Fruit fly (Drosophila melanogaster) whole organism: ENCODE results near the gene rgn.

Experiments
- CG8478 ChIP-seq: fragments of >200 bp; optimal IDR thresholded peaks from 2 replicates; lab custom pipeline; 2018; ENCODE audit warnings: inconsistent platforms
- Dll ChIP-seq: fragments of >200 bp; optimal IDR thresholded peaks from 2 replicates; lab custom pipeline; 2017
- EcR ChIP-seq, 2 experiments: fragments of >200 bp; optimal IDR thresholded peaks; 2 replicates each; lab custom pipeline; 2017; ENCODE audit warnings: missing biosample characterization in 2 of 2, missing genetic modification characterization in 2 of 2, missing genetic modification reagents in 2 of 2
- pan ChIP-seq: fragments of >200 bp; optimal IDR thresholded peaks from 2 replicates; lab custom pipeline; 2017
- psq ChIP-seq: fragments of >200 bp; optimal IDR thresholded peaks from 2 replicates; lab custom pipeline; 2017
- usp ChIP-seq: fragments of >200 bp; optimal IDR thresholded peaks from 2 replicates; lab custom pipeline; 2017; ENCODE audit warnings: missing biosample characterization, missing genetic modification characterization, mixed read lengths

The rgn gene

dm6 chr3L:21363926-21364537, 18.3 kb upstream of the rgn start:
- no peak for TF ChIP-seq EcR (GFP tag; optimal IDR thresholded peaks at IDR 0.05; lab: Kevin White, UChicago)
- TF ChIP-seq psq, result no peak
- TF ChIP-seq usp (GFP tag; lab: Kevin White, UChicago), result no peak
- no peak for TF ChIP-seq pan (lab: Kevin White, UChicago)
- TF ChIP-seq Dll (lab: Kevin White, UChicago), result no peak
- TF ChIP-seq CG8478 (lab: Kevin White, UChicago), result no peak

- no peak for TF ChIP-seq usp (GFP tag; lab: Kevin White, UChicago)
- no peak for TF ChIP-seq pan (lab: Kevin White, UChicago)
- TF ChIP-seq EcR (GFP tag; optimal IDR thresholded peaks at IDR 0.05; lab: Kevin White, UChicago), result no peak
- TF ChIP-seq Dll (lab: Kevin White, UChicago), result no peak
- no peak for TF ChIP-seq CG8478 (lab: Kevin White, UChicago)
These were observed 11.1 kb upstream of the rgn start for dm6 chr3L:21371230-21371629.

dm6 chr3L:21380126-21380525, 2.2 kb upstream of the rgn start:
- TF ChIP-seq EcR (GFP tag; optimal IDR thresholded peaks at IDR 0.05; lab: Kevin White, UChicago) (no peak), pan (lab: Kevin White, UChicago) (no peak), usp (GFP tag; lab: Kevin White, UChicago) (no peak), psq (no peak), Dll (lab: Kevin White, UChicago) (no peak), CG8478 (lab: Kevin White, UChicago) (no peak)

- no peak for TF ChIP-seq psq
- no peak for TF ChIP-seq EcR (GFP tag; optimal IDR thresholded peaks at IDR 0.05; lab: Kevin White, UChicago)
- no peak for TF ChIP-seq usp (GFP tag; lab: Kevin White, UChicago)
- TF ChIP-seq CG8478 (lab: Kevin White, UChicago), result no peak
- TF ChIP-seq Dll (lab: Kevin White, UChicago), result no peak
- TF ChIP-seq pan (lab: Kevin White, UChicago), result no peak
These were observed 1.6 kb upstream of the rgn start for dm6 chr3L:21380581-21381175.

dm6 chr3L:21381746-21382145, 555 bp upstream of the rgn start:
- no peak for TF ChIP-seq EcR (GFP tag; optimal IDR thresholded peaks at IDR 0.05; lab: Kevin White, UChicago)
- no peak for TF ChIP-seq Dll (lab: Kevin White, UChicago)
- no peak for TF ChIP-seq CG8478 (lab: Kevin White, UChicago)
- no peak for TF ChIP-seq psq
- TF ChIP-seq usp (GFP tag; lab: Kevin White, UChicago), result no peak
- no peak for TF ChIP-seq pan (lab: Kevin White, UChicago)

- TF ChIP-seq CG8478 (lab: Kevin White, UChicago) (no peak), pan (lab: Kevin White, UChicago) (no peak), EcR (GFP tag; optimal IDR thresholded peaks at IDR 0.05; lab: Kevin White, UChicago) (no peak), usp (GFP tag; lab: Kevin White, UChicago) (no peak), Dll (lab: Kevin White, UChicago) (no peak), psq (no peak)
These were observed 1.1 kb downstream of the rgn start for dm6 chr3L:21383440-21383839.

- TF ChIP-seq pan (lab: Kevin White, UChicago), result no peak
- TF ChIP-seq Dll (lab: Kevin White, UChicago), result no peak
- TF ChIP-seq usp (GFP tag; lab: Kevin White, UChicago), result no peak
- TF ChIP-seq psq, result no peak
- no peak for TF ChIP-seq EcR (GFP tag; optimal IDR thresholded peaks at IDR 0.05; lab: Kevin White, UChicago)
- no peak for TF ChIP-seq CG8478 (lab: Kevin White, UChicago)
These were observed 3.4 kb downstream of the rgn start for dm6 chr3L:21385699-21386098.

- TF ChIP-seq EcR (GFP tag; optimal IDR thresholded peaks at IDR 0.05; lab: Kevin White, UChicago), result no peak
- no peak for TF ChIP-seq Dll (lab: Kevin White, UChicago)
- no peak for TF ChIP-seq psq
- TF ChIP-seq CG8478 (lab: Kevin White, UChicago), result no peak
These were observed 4.6 kb downstream of the rgn start for dm6 chr3L:21386917-21387316.

- TF ChIP-seq psq (no peak), EcR (GFP tag; optimal IDR thresholded peaks at IDR 0.05; lab: Kevin White, UChicago) (no peak), CG8478 (lab: Kevin White, UChicago) (no peak), Dll (lab: Kevin White, UChicago) (no peak), pan (lab: Kevin White, UChicago) (no peak), usp (GFP tag; lab: Kevin White, UChicago) (no peak)
These were observed 6.5 kb downstream of the rgn start for dm6 chr3L:21388824-21389223.

dm6 chr3L:21389758-21390157, 7.5 kb downstream of the rgn start:
- no peak for TF ChIP-seq EcR (GFP tag; optimal IDR thresholded peaks at IDR 0.05; lab: Kevin White, UChicago)
- TF ChIP-seq psq, result no peak
- no peak for TF ChIP-seq Dll (lab: Kevin White, UChicago)
- TF ChIP-seq pan (lab: Kevin White, UChicago), result no peak
- no peak for TF ChIP-seq usp (GFP tag; lab: Kevin White, UChicago)
- no peak for TF ChIP-seq CG8478 (lab: Kevin White, UChicago)

- TF ChIP-seq psq (no peak), EcR (GFP tag; optimal IDR thresholded peaks at IDR 0.05; lab: Kevin White, UChicago) (no peak), CG8478 (lab: Kevin White, UChicago) (no peak), usp (GFP tag; lab: Kevin White, UChicago) (no peak), Dll (lab: Kevin White, UChicago) (no peak), pan (lab: Kevin White, UChicago) (no peak)
These were observed 8.1 kb downstream of the rgn start for dm6 chr3L:21390431-21390830.

- TF ChIP-seq pan (lab: Kevin White, UChicago) (no peak), Dll (lab: Kevin White, UChicago) (no peak), CG8478 (lab: Kevin White, UChicago) (no peak), usp (GFP tag; lab: Kevin White, UChicago) (no peak), EcR (GFP tag; optimal IDR thresholded peaks at IDR 0.05; lab: Kevin White, UChicago) (no peak), psq (no peak)
These were observed 15.9 kb downstream of the rgn start for dm6 chr3L:21398156-21398555.
